Fruit fly (Drosophila melanogaster) whole organism, adult: ENCODE results near the gene Vps15.

Experiments
- CG11617 ChIP-seq: fragments of 200-800 bp; sonication (Bioruptor generic); optimal IDR thresholded peaks from 2 replicates; lab custom pipeline; 2017; ENCODE audit warnings: mild to moderate bottlenecking, missing biosample characterization, missing genetic modification reagents, missing genetic modification characterization
- CG12768 ChIP-seq: fragments of 200-800 bp; sonication (Bioruptor generic); optimal IDR thresholded peaks from 2 replicates; lab custom pipeline; 2017; ENCODE audit warnings: missing biosample characterization, missing genetic modification characterization, mild to moderate bottlenecking, moderate library complexity, missing genetic modification reagents
- CG14711 ChIP-seq: fragments of 200-800 bp; sonication (Bioruptor generic); optimal IDR thresholded peaks from 2 replicates; lab custom pipeline; 2018; ENCODE audit warnings: missing biosample characterization, mild to moderate bottlenecking, missing genetic modification characterization, moderate library complexity
- CG1620 ChIP-seq: fragments of 200-800 bp; sonication (Bioruptor generic); optimal IDR thresholded peaks from 2 replicates; lab custom pipeline; 2016; ENCODE audit warnings: missing biosample characterization, missing genetic modification characterization
- CG33017 ChIP-seq: fragments of 200-800 bp; sonication (Bioruptor generic); optimal IDR thresholded peaks from 2 replicates; lab custom pipeline; 2018; ENCODE audit warnings: missing biosample characterization, mild to moderate bottlenecking, missing genetic modification characterization, moderate library complexity
- CG5204 ChIP-seq: fragments of 200-800 bp; sonication (Bioruptor generic); optimal IDR thresholded peaks from 2 replicates; lab custom pipeline; 2016; ENCODE audit warnings: missing biosample characterization, missing genetic modification characterization
- CG7045 ChIP-seq: fragments of 200-800 bp; sonication (Bioruptor generic); optimal IDR thresholded peaks from 2 replicates; lab custom pipeline; 2017; ENCODE audit warnings: missing biosample characterization, mild to moderate bottlenecking, missing genetic modification characterization
- CG7101 ChIP-seq: fragments of 200-800 bp; sonication (Bioruptor generic); optimal IDR thresholded peaks from 2 replicates; lab custom pipeline; 2018; ENCODE audit warnings: missing biosample characterization, mild to moderate bottlenecking, missing genetic modification characterization, moderate library complexity
- Clk ChIP-seq: fragments of 200-800 bp; sonication (Bioruptor generic); optimal IDR thresholded peaks from 2 replicates; lab custom pipeline; 2017; ENCODE audit warnings: missing biosample characterization, missing genetic modification characterization
- Crg-1 ChIP-seq: fragments of 200-800 bp; sonication (Bioruptor generic); optimal IDR thresholded peaks from 2 replicates; lab custom pipeline; 2016; ENCODE audit warnings: missing biosample characterization, missing genetic modification characterization
- Hr96 ChIP-seq: fragments of 200-800 bp; sonication (Bioruptor generic); optimal IDR thresholded peaks from 2 replicates; lab custom pipeline; 2016; ENCODE audit warnings: missing biosample characterization, missing genetic modification characterization
- Mnt ChIP-seq: fragments of 200-800 bp; sonication (Bioruptor generic); optimal IDR thresholded peaks from 2 replicates; lab custom pipeline; 2016; ENCODE audit warnings: missing biosample characterization, mild to moderate bottlenecking, missing genetic modification characterization
- bab1 ChIP-seq: fragments of 200-800 bp; sonication (Bioruptor generic); optimal IDR thresholded peaks from 3 replicates; lab custom pipeline; 2019; ENCODE audit warnings: missing biosample characterization, mild to moderate bottlenecking, missing genetic modification characterization, moderate library complexity
- cic ChIP-seq: fragments of 200-800 bp; sonication (Bioruptor generic); optimal IDR thresholded peaks from 2 replicates; lab custom pipeline; 2017; ENCODE audit warnings: missing biosample characterization, mild to moderate bottlenecking, missing genetic modification characterization, moderate library complexity
- cnc ChIP-seq, 2 experiments: fragments of >200 bp; optimal IDR thresholded peaks; 2 replicates each; lab custom pipeline; 2017
- kay ChIP-seq: fragments of 200-800 bp; sonication (Bioruptor generic); peaks from one replicate; lab custom pipeline; 2016; ENCODE audit warnings: missing biosample characterization, missing genetic modification characterization, borderline replicate concordance
- ovo ChIP-seq: fragments of 200-800 bp; sonication (Bioruptor generic); optimal IDR thresholded peaks from 2 replicates; lab custom pipeline; 2016; ENCODE audit warnings: missing biosample characterization, missing genetic modification characterization
- pad ChIP-seq: fragments of 200-800 bp; sonication (Bioruptor generic); optimal IDR thresholded peaks from 3 replicates; lab custom pipeline; 2017; ENCODE audit warnings: missing biosample characterization, missing genetic modification characterization, mild to moderate bottlenecking, moderate library complexity, missing genetic modification reagents
- tj ChIP-seq: fragments of 200-800 bp; sonication (Bioruptor generic); optimal IDR thresholded peaks from 3 replicates; lab custom pipeline; 2017; ENCODE audit warnings: missing biosample characterization, mild to moderate bottlenecking, missing genetic modification characterization, moderate library complexity
- toe ChIP-seq: fragments of 200-800 bp; sonication (Bioruptor generic); optimal IDR thresholded peaks from 2 replicates; lab custom pipeline; 2016; ENCODE audit warnings: missing biosample characterization, missing genetic modification characterization

Gene Vps15

dm6 chr3R:9226146-9226545, 19.5 kb downstream of the Vps15 start:
- TF ChIP-seq cic (GFP tag; lab: Kevin White, UChicago) (no peak), cnc (optimal IDR thresholded peaks at IDR 0.05; lab: Kevin White, UChicago) (no peak)

dm6 chr3R:9224807-9225206, 20.9 kb downstream of the Vps15 start:
- TF ChIP-seq pad (GFP tag; lab: Kevin White, UChicago) (no peak), CG7101 (tag; lab: Kevin White, UChicago) (no peak), CG33017 (tag; lab: Kevin White, UChicago) (no peak), kay (GFP tag; lab: Kevin White, UChicago) (no peak), CG5204 (GFP tag; lab: Kevin White, UChicago) (peak; percentile 26), tj (GFP tag; lab: Kevin White, UChicago) (peak; percentile 3), CG14711 (peak; percentile 26)

dm6 chr3R:9222355-9222754, 23.3 kb downstream of the Vps15 start:
- no peak for TF ChIP-seq bab1 (GFP tag; lab: Kevin White, UChicago)
- peak; percentile 71 for TF ChIP-seq tj (GFP tag; lab: Kevin White, UChicago)

- TF ChIP-seq CG12768 (GFP tag; lab: Kevin White, UChicago), result no peak
- no peak for TF ChIP-seq pad (GFP tag; lab: Kevin White, UChicago)
- no peak for TF ChIP-seq CG33017 (tag; lab: Kevin White, UChicago)
- no peak for TF ChIP-seq cic (GFP tag; lab: Kevin White, UChicago)
Observed at dm6 chr3R:9220064-9220864, 25.4 kb downstream of the Vps15 start.

DNA sequence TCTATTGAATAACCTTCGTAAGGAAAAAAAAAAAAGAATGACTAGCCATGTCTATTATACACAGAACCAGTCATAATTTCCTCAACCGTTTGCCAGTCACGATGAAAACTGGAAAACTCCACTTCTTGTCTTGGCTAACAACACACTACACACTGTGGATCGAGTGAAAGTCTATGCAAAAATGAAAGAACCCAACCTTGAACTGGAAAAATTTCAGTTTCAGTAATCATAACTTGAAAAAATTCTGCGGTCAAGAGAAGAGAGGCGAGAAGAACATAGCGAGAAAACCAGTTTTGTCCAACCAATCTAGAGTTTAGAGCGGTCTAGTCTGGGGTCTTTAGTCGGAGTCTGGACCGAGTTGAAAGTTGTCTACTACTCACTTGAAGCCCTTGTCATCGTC, 28.1 kb downstream of the Vps15 start:
- TF ChIP-seq CG7045 (GFP tag; lab: Kevin White, UChicago) (no peak), CG7101 (tag; lab: Kevin White, UChicago) (no peak), cic (GFP tag; lab: Kevin White, UChicago) (no peak), CG11617 (GFP tag; lab: Kevin White, UChicago) (no peak), CG33017 (tag; lab: Kevin White, UChicago) (no peak), ovo (GFP tag; lab: Kevin White, UChicago) (no peak), Hr96 (GFP tag; lab: Kevin White, UChicago) (no peak), CG14711 (no peak), CG12768 (GFP tag; lab: Kevin White, UChicago) (no peak), pad (GFP tag; lab: Kevin White, UChicago) (no peak)

dm6 chr3R:9215551-9215950, 30.1 kb downstream of the Vps15 start:
- TF ChIP-seq CG7101 (tag; lab: Kevin White, UChicago) (no peak), CG33017 (tag; lab: Kevin White, UChicago) (no peak), tj (GFP tag; lab: Kevin White, UChicago) (no peak), toe (GFP tag; lab: Kevin White, UChicago) (no peak), CG14711 (no peak), CG11617 (GFP tag; lab: Kevin White, UChicago) (no peak), cic (GFP tag; lab: Kevin White, UChicago) (no peak), Clk (GFP tag; lab: Kevin White, UChicago) (no peak), CG7045 (GFP tag; lab: Kevin White, UChicago) (no peak), Crg-1 (no peak), Hr96 (GFP tag; lab: Kevin White, UChicago) (no peak), bab1 (GFP tag; lab: Kevin White, UChicago) (no peak), pad (GFP tag; lab: Kevin White, UChicago) (no peak)

dm6 chr3R:9214235-9214634, 31.4 kb downstream of the Vps15 start:
- no peak for TF ChIP-seq bab1 (GFP tag; lab: Kevin White, UChicago)
- TF ChIP-seq pad (GFP tag; lab: Kevin White, UChicago), result no peak

DNA sequence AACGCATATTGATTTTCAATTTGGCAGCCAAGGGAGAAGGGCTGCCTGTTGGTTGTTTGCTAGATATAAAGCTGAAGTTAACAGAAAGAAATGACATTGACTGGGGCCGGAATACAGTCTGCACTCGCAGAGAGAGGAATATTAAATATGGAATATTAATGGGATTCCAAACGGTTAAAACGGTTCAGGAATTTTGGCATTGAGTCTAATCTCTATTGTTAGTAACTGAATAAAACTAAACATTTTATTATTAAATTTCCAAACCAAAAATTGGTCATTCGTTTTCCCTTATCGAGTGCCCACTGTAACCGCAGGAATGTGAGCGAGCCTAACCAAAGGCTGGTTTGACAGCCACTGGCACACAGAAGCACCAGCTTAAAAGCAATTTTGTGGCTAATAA, 32.6 kb downstream of the Vps15 start:
- no peak for TF ChIP-seq CG1620 (GFP tag; lab: Kevin White, UChicago)
- no peak for TF ChIP-seq CG12768 (GFP tag; lab: Kevin White, UChicago)
- TF ChIP-seq bab1 (GFP tag; lab: Kevin White, UChicago), result no peak
- no peak for TF ChIP-seq CG7101 (tag; lab: Kevin White, UChicago)
- TF ChIP-seq Mnt (GFP tag; lab: Kevin White, UChicago), result no peak
- no peak for TF ChIP-seq pad (GFP tag; lab: Kevin White, UChicago)
- TF ChIP-seq Crg-1, result no peak
